Worm (Caenorhabditis elegans): ENCODE data around the gene math-13.

DNA sequence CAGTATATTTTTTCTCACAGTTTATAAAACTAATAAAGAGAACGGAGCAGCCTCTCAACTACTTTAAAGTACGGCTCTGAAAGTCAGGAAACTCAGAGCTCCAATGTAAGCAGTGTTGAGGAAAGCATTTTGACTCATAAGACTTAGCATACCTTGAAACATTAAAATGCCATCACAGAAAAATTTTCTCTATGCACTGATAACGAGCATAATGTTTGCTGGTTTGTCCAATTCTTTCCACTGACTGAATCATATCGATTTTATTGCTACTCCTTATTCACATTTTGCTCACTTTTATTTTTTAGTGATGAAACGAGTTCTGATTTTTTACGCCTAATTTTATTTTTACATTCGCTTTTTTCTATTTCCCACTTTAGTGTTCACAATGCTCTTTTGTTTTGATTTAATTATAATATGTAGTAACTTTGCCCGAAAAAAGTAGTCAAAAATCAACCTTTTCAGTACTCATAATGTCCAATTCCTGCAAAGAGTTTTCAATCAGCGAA lies 43.8 kb upstream of the math-13 start, which contains the start of gene math-39:
- TF ChIP-seq hmg-11 (tag; optimal IDR thresholded peaks at IDR 0.05) (no peak), nfya-1 (tag; optimal IDR thresholded peaks at IDR 0.05; ENCODE audit: insufficient read depth) (no peak), fkh-10 (GFP tag; optimal IDR thresholded peaks at IDR 0.05) (no peak), R02D3.7 (tag; optimal IDR thresholded peaks at IDR 0.05) (no peak), elt-3 (tag; optimal IDR thresholded peaks at IDR 0.05) (no peak)
